Worm (Caenorhabditis elegans): Measurements from ENCODE around the gene ZC504.1.

Gene ZC504.1

ce11 chrX:10406850-10407249 is at the start of gene ZC504.1:
ZC504.1 (plus strand) TSS chrX:10407150.
- no peak for TF ChIP-seq lim-6 (tag; optimal IDR thresholded peaks at IDR 0.05)
- no peak for TF ChIP-seq ceh-19 (GFP tag; optimal IDR thresholded peaks at IDR 0.05)
- no peak for TF ChIP-seq ceh-18 (tag; optimal IDR thresholded peaks at IDR 0.05)
- TF ChIP-seq che-1 (tag; optimal IDR thresholded peaks at IDR 0.05), result no peak
- TF ChIP-seq unc-55 (GFP tag; optimal IDR thresholded peaks at IDR 0.05), result no peak
- no peak for TF ChIP-seq ttx-3 (tag; optimal IDR thresholded peaks at IDR 0.05)
- TF ChIP-seq zip-5 (tag; optimal IDR thresholded peaks at IDR 0.05), result no peak
- TF ChIP-seq fkh-6 (tag; optimal IDR thresholded peaks at IDR 0.05), result no peak
- no peak for TF ChIP-seq dve-1 (tag; optimal IDR thresholded peaks at IDR 0.05)
- TF ChIP-seq C38D4.7 (GFP tag; optimal IDR thresholded peaks at IDR 0.05), result no peak
- TF ChIP-seq pha-4 (tag; optimal IDR thresholded peaks at IDR 0.05), result no peak
- no peak for TF ChIP-seq hlh-8 (tag; optimal IDR thresholded peaks at IDR 0.05)
- no peak for TF ChIP-seq K09A11.1 (tag; optimal IDR thresholded peaks at IDR 0.05; ENCODE audit: insufficient read depth)
- TF ChIP-seq syd-9 (tag; optimal IDR thresholded peaks at IDR 0.05), result no peak
- no peak for TF ChIP-seq npax-4 (tag; optimal IDR thresholded peaks at IDR 0.05)
- TF ChIP-seq ceh-45 (GFP tag; IDR thresholded peaks at IDR 0.05), result no peak
- no peak for TF ChIP-seq ceh-6 (GFP tag; optimal IDR thresholded peaks at IDR 0.05)
- TF ChIP-seq eyg-1 (tag; optimal IDR thresholded peaks at IDR 0.05), result no peak
- TF ChIP-seq ets-4 (tag; optimal IDR thresholded peaks at IDR 0.05), result no peak

ce11 chrX:10358083-10358482 is 48.9 kb upstream of the ZC504.1 start, which contains the start of gene efhc-1:
efhc-1 (plus strand) TSS chrX:10358383.
- TF ChIP-seq zip-5 (tag; optimal IDR thresholded peaks at IDR 0.05), result no peak
- no peak for TF ChIP-seq pros-1 (tag; optimal IDR thresholded peaks at IDR 0.05)
- no peak for TF ChIP-seq ceh-6 (GFP tag; optimal IDR thresholded peaks at IDR 0.05)
- TF ChIP-seq sox-4 (tag; optimal IDR thresholded peaks at IDR 0.05), result no peak
- no peak for TF ChIP-seq Y22D7AL.16 (tag; optimal IDR thresholded peaks at IDR 0.05)
- TF ChIP-seq ceh-22 (tag; optimal IDR thresholded peaks at IDR 0.05), result no peak

- peak; percentile 62 for TF ChIP-seq hlh-8 (tag; optimal IDR thresholded peaks at IDR 0.05)
- TF ChIP-seq tbx-2 (tag; optimal IDR thresholded peaks at IDR 0.05), result peak; percentile 36
- no peak for TF ChIP-seq pha-4 (tag; optimal IDR thresholded peaks at IDR 0.05)
- peak; percentile 42 for TF ChIP-seq pros-1 (tag; optimal IDR thresholded peaks at IDR 0.05)
- peak; percentile 13 for TF ChIP-seq ceh-14 (tag; optimal IDR thresholded peaks at IDR 0.05)
- TF ChIP-seq T23F11.4 (GFP tag; optimal IDR thresholded peaks at IDR 0.05), result no peak
- TF ChIP-seq sox-2 (GFP tag; IDR thresholded peaks at IDR 0.05), result no peak
- TF ChIP-seq pag-3 (tag; optimal IDR thresholded peaks at IDR 0.05; ENCODE audit: borderline replicate concordance), result no peak
- peak; percentile 69 for TF ChIP-seq ceh-31 (tag; optimal IDR thresholded peaks at IDR 0.05)
- TF ChIP-seq sdc-2 (tag; optimal IDR thresholded peaks at IDR 0.05), result peak; percentile 80
- peak; percentile 53 for TF ChIP-seq elt-2 (tag; optimal IDR thresholded peaks at IDR 0.05)
- TF ChIP-seq unc-42 (tag; optimal IDR thresholded peaks at IDR 0.05), result peak; percentile 45
- peak; percentile 48 for TF ChIP-seq ceh-34 (tag; optimal IDR thresholded peaks at IDR 0.05)
- TF ChIP-seq nfya-1 (tag; optimal IDR thresholded peaks at IDR 0.05), result peak; percentile 61
- TF ChIP-seq ref-2 (tag; optimal IDR thresholded peaks at IDR 0.05), result peak; percentile 39
- TF ChIP-seq pax-1 (tag; optimal IDR thresholded peaks at IDR 0.05), result no peak
- peak; percentile 12 for TF ChIP-seq rnt-1 (tag; optimal IDR thresholded peaks at IDR 0.05)
- TF ChIP-seq hlh-6 (tag; optimal IDR thresholded peaks at IDR 0.05), result peak; percentile 27
These were observed 34.4 kb upstream of the ZC504.1 start, which contains the start of gene Y49A10A.2 for ce11 chrX:10372556-10372955. Y49A10A.2 (minus strand) TSS chrX:10372664.

- TF ChIP-seq odd-2 (tag; optimal IDR thresholded peaks at IDR 0.05) (no peak), elt-4 (tag; optimal IDR thresholded peaks at IDR 0.05) (peak; percentile 35)
These were observed 33.4 kb upstream of the ZC504.1 start for ce11 chrX:10373581-10373980.

Data from whole organism, late embryonic.